Worm (Caenorhabditis elegans): Measurements from ENCODE around the gene cutl-22.

cutl-22 gene

DNA sequence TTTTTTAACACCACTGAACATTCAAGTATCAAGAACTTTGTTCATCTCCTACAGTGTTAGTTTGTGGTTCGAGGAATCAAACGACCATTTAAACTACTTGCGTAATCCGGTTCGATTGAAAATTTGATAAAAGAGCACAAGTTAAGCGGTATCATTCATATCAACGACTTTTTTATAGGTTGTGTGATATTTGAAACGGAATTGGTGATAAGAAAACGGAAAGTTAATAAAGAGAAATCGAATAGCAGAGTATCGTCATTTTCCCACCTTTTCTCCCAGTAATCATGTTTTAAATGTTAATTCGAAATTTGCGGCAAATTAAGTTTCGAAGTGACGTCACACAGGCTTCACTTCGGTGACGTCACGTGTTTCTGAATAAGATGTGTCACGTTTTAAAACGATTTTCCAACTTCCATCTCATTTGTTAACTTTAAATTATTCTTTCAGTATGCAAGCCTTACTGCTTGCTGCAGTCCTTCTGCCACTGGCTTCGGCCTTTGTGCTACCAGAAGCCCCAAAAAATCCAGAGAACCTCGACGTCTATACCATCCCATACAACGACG, 34.8 kb downstream of the cutl-22 start, which contains the start of gene T21H3.1:
T21H3.1 (plus strand) TSS at position 448 of the 563 bp plus-strand sequence.
- no peak for TF ChIP-seq him-1 (tag; optimal IDR thresholded peaks at IDR 0.05)
- TF ChIP-seq dao-5 (tag; optimal IDR thresholded peaks at IDR 0.05): no peak

DNA sequence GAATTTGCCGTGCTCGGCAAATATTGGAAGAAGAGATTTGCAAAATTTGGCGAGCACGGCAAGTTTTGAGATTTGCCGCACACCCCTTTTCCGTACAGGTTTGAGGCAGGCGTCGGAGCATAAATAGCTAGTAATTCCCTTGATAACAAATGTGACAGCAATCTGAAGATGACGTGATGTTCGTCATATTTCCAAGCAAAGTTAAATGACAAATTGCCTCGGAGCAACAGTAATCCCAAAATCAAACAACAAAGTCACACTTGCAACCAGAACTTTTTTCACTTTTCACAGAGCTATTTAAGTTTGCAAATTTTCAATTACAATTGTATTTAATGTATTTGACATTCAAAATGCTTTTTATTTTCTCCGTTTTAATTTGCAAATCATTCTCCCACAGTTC, 37.7 kb downstream of the cutl-22 start, which contains the start of gene F25A2.1:
F25A2.1 (plus strand) TSS at position 301 of the 400 bp plus-strand sequence.
- no peak for TF ChIP-seq him-1 (tag; optimal IDR thresholded peaks at IDR 0.05)

DNA sequence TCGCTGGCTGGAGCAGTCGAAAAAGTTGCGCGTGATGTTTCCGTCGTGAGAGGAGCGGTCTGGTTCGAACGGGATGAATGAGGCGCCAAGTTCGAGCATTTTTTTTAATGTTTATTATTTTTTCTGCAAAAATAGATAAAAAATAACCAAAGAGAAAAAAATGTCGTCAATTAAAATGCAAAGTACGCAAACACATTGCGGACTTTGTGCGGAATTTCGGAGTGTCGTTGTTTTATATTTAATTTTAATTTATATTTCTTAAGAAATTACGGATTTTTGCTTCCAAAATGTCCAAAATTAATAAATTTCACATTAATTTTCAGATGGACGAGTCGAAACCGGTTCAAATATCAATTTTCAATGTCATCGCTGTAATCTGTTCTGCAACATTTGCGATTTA, 54.5 kb downstream of the cutl-22 start, which contains the start of the genes wrb-1 and Y50D4A.4:
wrb-1 (plus strand) TSS at position 78 of the 400 bp plus-strand sequence.
Y50D4A.4 (minus strand) TSS at position 133 of the 400 bp plus-strand sequence.
- TF ChIP-seq dao-5 (tag; optimal IDR thresholded peaks at IDR 0.05) (no peak), him-1 (tag; optimal IDR thresholded peaks at IDR 0.05) (no peak), W03F9.2 (tag; optimal IDR thresholded peaks at IDR 0.05) (peak; percentile 77)

Measured in whole organism, L4/young adult.